Worm (Caenorhabditis elegans) whole organism, young adult: Measurements from ENCODE around the gene F46G10.4.

Experiments
- B0019.2 ChIP-seq: fragments of 200-800 bp; sonication (Bioruptor generic); conservative IDR thresholded peaks from 2 replicates; pipeline ENCODE4 v1.3.6; 2022; ENCODE audit warnings: missing genetic modification reagents, missing genetic modification characterization, missing compliant biosample characterization
- B0336.3 ChIP-seq: fragments of 200-800 bp; sonication (Bioruptor generic); IDR thresholded peaks from 2 replicates; pipeline ENCODE4 v1.3.6; 2022; ENCODE audit warnings: missing genetic modification characterization, missing compliant biosample characterization
- F23B12.7 ChIP-seq: sonication (generic microtip); optimal IDR thresholded peaks from 2 replicates; lab custom pipeline; 2017; ENCODE audit warnings: missing genetic modification characterization, mild to moderate bottlenecking, missing compliant biosample characterization, antibody characterized with exemption, moderate library complexity; ENCODE audit not compliant: insufficient read depth
- F37B4.10 ChIP-seq: fragments of 200-800 bp; sonication (Bioruptor generic); IDR thresholded peaks from 2 replicates; pipeline ENCODE4 v1.3.6; 2022; ENCODE audit warnings: missing genetic modification characterization, missing compliant biosample characterization
- F55B11.4 ChIP-seq: sonication (generic microtip); optimal IDR thresholded peaks from 2 replicates; lab custom pipeline; 2016; ENCODE audit warnings: missing compliant biosample characterization, missing genetic modification characterization, borderline replicate concordance; ENCODE audit not compliant: insufficient read depth
- K11D2.4 ChIP-seq: fragments of 200-800 bp; sonication (Bioruptor generic); IDR thresholded peaks from 2 replicates; pipeline ENCODE4 v1.3.6; 2022; ENCODE audit warnings: missing genetic modification reagents, missing genetic modification characterization, missing compliant biosample characterization
- K12H6.12 ChIP-seq: fragments of 200-800 bp; sonication (Bioruptor generic); optimal IDR thresholded peaks from 2 replicates; lab custom pipeline; 2018; ENCODE audit warnings: mild to moderate bottlenecking, missing genetic modification characterization, missing compliant biosample characterization
- Y53F4B.3 ChIP-seq: fragments of 200-800 bp; sonication (Bioruptor generic); IDR thresholded peaks from 2 replicates; pipeline ENCODE4 v1.3.6; 2022; ENCODE audit warnings: missing genetic modification reagents, missing genetic modification characterization, missing compliant biosample characterization
- ZK185.1 ChIP-seq: sonication (generic microtip); optimal IDR thresholded peaks from 2 replicates; lab custom pipeline; 2016; ENCODE audit warnings: mild to moderate bottlenecking, missing genetic modification characterization, missing compliant biosample characterization; ENCODE audit not compliant: poor library complexity, severe bottlenecking
- aptf-2 ChIP-seq: fragments of 200-800 bp; sonication (Bioruptor generic); conservative IDR thresholded peaks from 2 replicates; pipeline ENCODE4 v1.3.6; 2022; ENCODE audit warnings: missing genetic modification reagents, missing genetic modification characterization, missing compliant biosample characterization
- atf-7 ChIP-seq: sonication (generic microtip); optimal IDR thresholded peaks from 2 replicates; lab custom pipeline; 2017; ENCODE audit warnings: mild to moderate bottlenecking, missing genetic modification characterization, missing compliant biosample characterization
- attf-5 ChIP-seq: fragments of 200-800 bp; sonication (Bioruptor generic); optimal IDR thresholded peaks from 2 replicates; lab custom pipeline; 2018; ENCODE audit warnings: mild to moderate bottlenecking, missing genetic modification characterization, missing compliant biosample characterization
- attf-6 ChIP-seq: fragments of 200-800 bp; sonication (Bioruptor generic); IDR thresholded peaks from 2 replicates; pipeline ENCODE4 v1.3.6; 2022; ENCODE audit warnings: missing genetic modification reagents, missing genetic modification characterization, missing compliant biosample characterization
- cebp-1 ChIP-seq, 2 experiments: fragments of 200-800 bp in 1 of 2; sonication (Bioruptor generic) in 1 of 2; sonication (generic microtip) in 1 of 2; IDR thresholded peaks in 1 of 2; optimal IDR thresholded peaks in 1 of 2; 2 replicates each; pipeline versions ENCODE4 v1.3.6 to Lab custom; 2017 to 2022; ENCODE audit warnings: missing compliant biosample characterization in 2 of 2, missing genetic modification characterization in 2 of 2, mild to moderate bottlenecking in 1 of 2, missing genetic modification reagents in 1 of 2, moderate library complexity in 1 of 2
- ceh-27 ChIP-seq: fragments of 200-800 bp; sonication (Bioruptor generic); optimal IDR thresholded peaks from 2 replicates; lab custom pipeline; 2018; ENCODE audit warnings: mild to moderate bottlenecking, missing genetic modification characterization, moderate library complexity, missing compliant biosample characterization
- dox-1 ChIP-seq: fragments of 200-800 bp; sonication (Bioruptor generic); IDR thresholded peaks from 2 replicates; pipeline ENCODE4 v1.3.6; 2022; ENCODE audit warnings: missing genetic modification reagents, missing genetic modification characterization, missing compliant biosample characterization
- dpff-1 ChIP-seq: sonication (generic microtip); optimal IDR thresholded peaks from 2 replicates; lab custom pipeline; 2017; ENCODE audit warnings: mild to moderate bottlenecking, missing genetic modification characterization, missing compliant biosample characterization
- egl-18 ChIP-seq: fragments of 200-800 bp; sonication (Bioruptor generic); IDR thresholded peaks from 2 replicates; pipeline ENCODE4 v1.3.6; 2022; ENCODE audit warnings: missing genetic modification reagents, missing genetic modification characterization, missing compliant biosample characterization
- ekl-4 ChIP-seq: fragments of 200-800 bp; sonication (Bioruptor generic); IDR thresholded peaks from 2 replicates; pipeline ENCODE4 v1.3.6; 2022; ENCODE audit warnings: missing genetic modification reagents, missing genetic modification characterization, missing compliant biosample characterization
- hlh-12 ChIP-seq: sonication (generic microtip); optimal IDR thresholded peaks from 2 replicates; lab custom pipeline; 2016; ENCODE audit warnings: missing genetic modification characterization, missing compliant biosample characterization
- hmg-1.2 ChIP-seq: fragments of 200-800 bp; sonication (Bioruptor generic); IDR thresholded peaks from 2 replicates; pipeline ENCODE4 v1.3.6; 2022; ENCODE audit warnings: missing genetic modification reagents, missing genetic modification characterization, missing compliant biosample characterization
- hmg-20 ChIP-seq: fragments of 200-800 bp; sonication (Bioruptor generic); IDR thresholded peaks from 2 replicates; pipeline ENCODE4 v1.3.6; 2022; ENCODE audit warnings: missing genetic modification reagents, missing genetic modification characterization, missing compliant biosample characterization
- let-607 ChIP-seq, 2 experiments: fragments of 200-800 bp in 1 of 2; sonication (Bioruptor generic) in 1 of 2; sonication (generic microtip) in 1 of 2; optimal IDR thresholded peaks; 2 replicates each; lab custom pipeline; 2016 to 2018; ENCODE audit warnings: mild to moderate bottlenecking in 2 of 2, missing compliant biosample characterization in 2 of 2, missing genetic modification characterization in 2 of 2, moderate library complexity in 2 of 2, missing genotype in 1 of 2
- lin-40 ChIP-seq: sonication (generic microtip); optimal IDR thresholded peaks from 2 replicates; lab custom pipeline; 2016; ENCODE audit warnings: missing genetic modification characterization, mild to moderate bottlenecking, missing compliant biosample characterization, missing genotype, missing genetic modification reagents
- lin-54 ChIP-seq: fragments of 200-800 bp; sonication (Bioruptor generic); optimal IDR thresholded peaks from 2 replicates; lab custom pipeline; 2018; ENCODE audit warnings: mild to moderate bottlenecking, missing genetic modification characterization, missing compliant biosample characterization
- lsl-1 ChIP-seq: fragments of 200-800 bp; sonication (Bioruptor generic); optimal IDR thresholded peaks from 2 replicates; lab custom pipeline; 2018; ENCODE audit warnings: mild to moderate bottlenecking, missing genetic modification characterization, moderate library complexity, missing compliant biosample characterization
- madf-8 ChIP-seq: fragments of 200-800 bp; sonication (Bioruptor generic); conservative IDR thresholded peaks from 2 replicates; pipeline ENCODE4 v1.3.6; 2022; ENCODE audit warnings: missing genetic modification reagents, missing genetic modification characterization, missing compliant biosample characterization
- mcd-1 ChIP-seq: fragments of 200-800 bp; sonication (Bioruptor generic); IDR thresholded peaks from 2 replicates; pipeline ENCODE4 v1.3.6; 2022; ENCODE audit warnings: missing genetic modification reagents, missing genetic modification characterization, missing compliant biosample characterization
- mel-28 ChIP-seq: sonication (generic microtip); optimal IDR thresholded peaks from 2 replicates; lab custom pipeline; 2016; ENCODE audit warnings: borderline replicate concordance, mild to moderate bottlenecking, missing genetic modification characterization, missing compliant biosample characterization
- nfya-2 ChIP-seq: fragments of 200-800 bp; sonication (Bioruptor generic); IDR thresholded peaks from 2 replicates; pipeline ENCODE4 v1.3.6; 2022; ENCODE audit warnings: missing genetic modification reagents, missing genetic modification characterization, missing compliant biosample characterization
- nhr-120 ChIP-seq: fragments of 200-800 bp; sonication (Bioruptor generic); IDR thresholded peaks from 2 replicates; pipeline ENCODE4 v1.3.6; 2022; ENCODE audit warnings: missing genetic modification characterization, missing compliant biosample characterization
- nhr-27 ChIP-seq: fragments of 200-800 bp; sonication (Bioruptor generic); optimal IDR thresholded peaks from 2 replicates; lab custom pipeline; 2018; ENCODE audit warnings: mild to moderate bottlenecking, missing genetic modification characterization, moderate library complexity, missing compliant biosample characterization
- nhr-80 ChIP-seq: sonication (generic microtip); optimal IDR thresholded peaks from 2 replicates; lab custom pipeline; 2016; ENCODE audit warnings: missing genetic modification characterization, missing compliant biosample characterization
- rcor-1 ChIP-seq: fragments of 200-800 bp; sonication (Bioruptor generic); IDR thresholded peaks from 2 replicates; pipeline ENCODE4 v1.3.6; 2022; ENCODE audit warnings: missing genetic modification reagents, missing genetic modification characterization, missing compliant biosample characterization
- snpc-1.3 ChIP-seq: sonication (generic microtip); optimal IDR thresholded peaks from 2 replicates; lab custom pipeline; 2017; ENCODE audit warnings: missing genetic modification characterization, mild to moderate bottlenecking, missing compliant biosample characterization, antibody characterized with exemption, moderate library complexity, missing genotype, missing genetic modification reagents; ENCODE audit not compliant: insufficient read depth
- somi-1 ChIP-seq: fragments of 200-800 bp; sonication (Bioruptor generic); optimal IDR thresholded peaks from 2 replicates; lab custom pipeline; 2018; ENCODE audit warnings: mild to moderate bottlenecking, missing genetic modification characterization, missing compliant biosample characterization
- tbp1 ChIP-seq: fragments of 200-800 bp; sonication (Bioruptor generic); optimal IDR thresholded peaks from 2 replicates; lab custom pipeline; 2018; ENCODE audit warnings: mild to moderate bottlenecking, missing genetic modification characterization, missing compliant biosample characterization
- unc-62 ChIP-seq: fragments of 150-350 bp; optimal IDR thresholded peaks from 2 replicates; lab custom pipeline; 2014; ENCODE audit warnings: missing biosample characterization, missing genetic modification reagents, missing genetic modification characterization
- zfh-2 ChIP-seq: fragments of 200-800 bp; sonication (Bioruptor generic); conservative IDR thresholded peaks from 2 replicates; pipeline ENCODE4 v1.3.6; 2022; ENCODE audit warnings: missing genetic modification reagents, missing genetic modification characterization, missing compliant biosample characterization
- zim-3 ChIP-seq: sonication (generic microtip); optimal IDR thresholded peaks from 2 replicates; lab custom pipeline; 2017; ENCODE audit warnings: mild to moderate bottlenecking, missing genetic modification characterization, moderate library complexity, missing compliant biosample characterization

Gene F46G10.4

DNA sequence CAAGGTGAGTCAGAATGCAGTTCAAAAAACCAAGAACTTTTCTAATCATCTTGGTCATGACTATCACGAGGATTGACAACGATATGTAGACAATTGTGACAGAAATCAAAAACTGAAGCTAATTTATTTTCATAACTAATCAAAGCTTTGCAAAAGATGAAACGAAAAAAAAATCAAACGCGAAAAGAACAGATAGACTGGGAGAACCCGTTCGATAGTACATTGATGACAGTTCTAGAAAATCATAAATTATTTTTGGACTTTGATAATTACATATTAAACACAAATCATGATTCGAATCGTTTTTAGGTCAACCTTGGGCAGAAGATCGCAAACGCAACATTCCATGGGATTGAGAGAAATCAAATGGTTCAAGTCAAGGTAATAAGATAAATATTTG is 8.8 kb upstream of the F46G10.4 start:
- TF ChIP-seq nhr-120 (GFP tag; lab: Robert Waterston, UW) (no peak), somi-1 (peak; percentile 30)
- TF ChIP-seq, all 124 proteins: peak for 1

DNA sequence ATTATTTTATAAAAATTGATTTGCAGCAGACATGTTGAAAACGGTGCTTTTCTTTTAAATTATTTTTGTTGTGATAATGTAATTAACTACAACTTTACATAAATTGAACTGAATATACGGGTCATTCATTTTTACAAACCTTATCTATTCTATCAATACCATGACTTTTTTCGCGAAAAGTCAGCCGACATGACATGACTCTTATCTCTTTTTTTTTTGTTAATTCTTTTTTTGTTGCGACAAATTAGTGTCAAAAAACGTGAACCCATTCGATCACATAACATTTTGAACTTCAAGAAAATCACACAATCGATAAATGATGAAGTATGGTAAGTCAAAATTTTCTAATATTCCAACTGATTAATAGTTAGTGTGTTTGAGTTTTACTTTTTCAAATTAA is 5.8 kb upstream of the F46G10.4 start, which contains the start of gene sir-2.2:
sir-2.2 (plus strand) TSS at position 34 of the 400 bp plus-strand sequence.
- TF ChIP-seq cebp-1 (GFP tag; IDR thresholded peaks at IDR 0.05; lab: Robert Waterston, UW) (no peak), cebp-1 (tag; optimal IDR thresholded peaks at IDR 0.05; lab: Kevin White, UChicago) (peak; percentile 8), aptf-2 (GFP tag; lab: Robert Waterston, UW) (no peak), K11D2.4 (GFP tag; lab: Robert Waterston, UW) (0 out of 2 replicates have a peak, but pooled peaks have one; percentile 14), let-607 (tag; optimal IDR thresholded peaks at IDR 0.05; lab: Kevin White, UChicago) (peak in 1 of 2 experiments; percentile 4), nhr-80 (peak; percentile 64), attf-6 (GFP tag; lab: Robert Waterston, UW) (no peak), mel-28 (no peak), tbp1 (GFP tag; lab: Kevin White, UChicago) (peak; percentile 1), lin-54 (GFP tag; lab: Kevin White, UChicago) (no peak), rcor-1 (no peak)

DNA sequence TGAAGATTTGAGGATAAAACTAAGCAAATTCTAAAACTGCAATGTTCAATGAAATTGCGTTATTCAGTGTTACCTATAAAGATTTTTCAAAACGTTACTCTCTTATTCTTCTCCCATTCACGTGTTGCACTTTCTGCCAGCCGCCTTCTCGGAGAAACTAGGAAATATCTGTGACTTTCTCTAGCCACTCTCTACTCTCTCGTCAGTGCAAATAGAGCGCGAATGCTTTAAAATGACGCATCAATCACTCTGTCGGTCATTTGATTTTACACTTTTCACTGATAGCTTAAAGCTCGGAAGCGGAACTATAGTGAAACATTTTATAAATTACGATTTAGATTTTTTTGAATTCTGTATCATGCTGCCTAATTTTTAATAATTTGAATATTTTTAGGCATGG is 5.0 kb upstream of the F46G10.4 start:
- peak; percentile 76 for TF ChIP-seq mcd-1
- TF ChIP-seq hmg-1.2 = peak; percentile 67
- TF ChIP-seq B0336.3 (GFP tag; lab: Robert Waterston, UW) = no peak
- no peak for TF ChIP-seq lsl-1
- TF ChIP-seq zim-3 (tag; lab: Kevin White, UChicago) = no peak
- no peak for TF ChIP-seq nhr-27 (tag; lab: Kevin White, UChicago)
- TF ChIP-seq zfh-2 (GFP tag; lab: Robert Waterston, UW) = no peak
- TF ChIP-seq atf-7 (tag; lab: Kevin White, UChicago) = peak; percentile 25
- 0 out of 2 replicates have a peak, but pooled peaks have one; percentile 13 for TF ChIP-seq ekl-4 (GFP tag; lab: Robert Waterston, UW)
- TF ChIP-seq lin-40 (tag; lab: Kevin White, UChicago) = peak; percentile 45
- 0 out of 2 replicates have a peak, but pooled peaks have one; percentile 32 for TF ChIP-seq K11D2.4 (GFP tag; lab: Robert Waterston, UW)
- no peak for TF ChIP-seq F37B4.10
- TF ChIP-seq nfya-2 (GFP tag; lab: Robert Waterston, UW) = no peak
- TF ChIP-seq tbp1 (GFP tag; lab: Kevin White, UChicago) = peak; percentile 37
- no peak for TF ChIP-seq F55B11.4 (tag; lab: Kevin White, UChicago)
- no peak for TF ChIP-seq cebp-1 (GFP tag; IDR thresholded peaks at IDR 0.05; lab: Robert Waterston, UW)
- TF ChIP-seq cebp-1 (tag; optimal IDR thresholded peaks at IDR 0.05; lab: Kevin White, UChicago) = peak; percentile 52
- TF ChIP-seq attf-5 (GFP tag; lab: Kevin White, UChicago) = peak; percentile 62
- TF ChIP-seq dpff-1 = no peak
- TF ChIP-seq rcor-1 = no peak
- no peak for TF ChIP-seq egl-18 (GFP tag; lab: Robert Waterston, UW)
- TF ChIP-seq hlh-12 (tag; lab: Kevin White, UChicago) = no peak
- TF ChIP-seq snpc-1.3 (tag; lab: Kevin White, UChicago) = no peak
- peak; percentile 63 for TF ChIP-seq nhr-80
- TF ChIP-seq F23B12.7 (tag; lab: Kevin White, UChicago) = peak; percentile 18
- TF ChIP-seq dox-1 = 0 out of 2 replicates have a peak, but pooled peaks have one; percentile 23
- peak; percentile 45 for TF ChIP-seq K12H6.12
- peak; percentile 54 for TF ChIP-seq somi-1
- peak; percentile 44 for TF ChIP-seq ZK185.1 (tag; lab: Kevin White, UChicago)
- no peak for TF ChIP-seq Y53F4B.3
- no peak for TF ChIP-seq B0019.2
- no peak for TF ChIP-seq hmg-20 (GFP tag; lab: Robert Waterston, UW)
- TF ChIP-seq unc-62 (GFP tag; lab: Kevin White, UChicago) = peak; percentile 36
- TF ChIP-seq ceh-27 (GFP tag; lab: Kevin White, UChicago) = peak; percentile 14
- TF ChIP-seq madf-8 = no peak
